Worm (Caenorhabditis elegans) whole organism, L2 larva: Measurements from ENCODE around the gene sart-3.

ENCODE experiments used
- C34F6.9 ChIP-seq: fragments of 150-350 bp; optimal IDR thresholded peaks from 2 replicates; lab custom pipeline; 2014; ENCODE audit warnings: missing biosample characterization, missing genetic modification characterization
- F13H6.1 ChIP-seq: sonication (generic microtip); optimal IDR thresholded peaks from 2 replicates; lab custom pipeline; 2016; ENCODE audit warnings: missing genetic modification characterization, missing compliant biosample characterization
- Y55F3AM.14 ChIP-seq: fragments of 200-800 bp; sonication (Bioruptor generic); optimal IDR thresholded peaks from 2 replicates; lab custom pipeline; 2018; ENCODE audit warnings: mild to moderate bottlenecking, missing genetic modification characterization, missing compliant biosample characterization
- ZK546.5 ChIP-seq: sonication (generic microtip); optimal IDR thresholded peaks from 2 replicates; lab custom pipeline; 2017; ENCODE audit warnings: missing biosample characterization, missing genetic modification characterization
- alr-1 ChIP-seq: fragments of 150-350 bp; optimal IDR thresholded peaks from 2 replicates; lab custom pipeline; 2014; ENCODE audit warnings: missing biosample characterization, missing genetic modification characterization
- aly-2 ChIP-seq: fragments of 150-350 bp; optimal IDR thresholded peaks from 2 replicates; lab custom pipeline; 2014; ENCODE audit warnings: missing biosample characterization, missing genetic modification characterization
- ama-1 ChIP-seq: fragments of 150-350 bp; optimal IDR thresholded peaks from 2 replicates; lab custom pipeline; 2018; ENCODE audit warnings: inconsistent platforms
- ceh-16 ChIP-seq: fragments of 150-350 bp; optimal IDR thresholded peaks from 2 replicates; lab custom pipeline; 2014; ENCODE audit warnings: missing biosample characterization, missing genetic modification characterization
- ceh-82 ChIP-seq: fragments of 150-350 bp; optimal IDR thresholded peaks from 2 replicates; lab custom pipeline; 2014; ENCODE audit warnings: missing biosample characterization, missing genetic modification characterization
- crh-2 ChIP-seq: sonication (generic microtip); optimal IDR thresholded peaks from 2 replicates; lab custom pipeline; 2017; ENCODE audit warnings: missing biosample characterization, missing genetic modification characterization
- dmd-4 ChIP-seq: sonication (generic microtip); optimal IDR thresholded peaks from 2 replicates; lab custom pipeline; 2017; ENCODE audit warnings: missing biosample characterization, missing genetic modification characterization
- egl-27 ChIP-seq: sonication (generic microtip); optimal IDR thresholded peaks from 3 replicates; lab custom pipeline; 2017; ENCODE audit warnings: missing biosample characterization, missing genetic modification reagents, missing genetic modification characterization
- elt-1 ChIP-seq: fragments of 150-350 bp; optimal IDR thresholded peaks from 2 replicates; lab custom pipeline; 2014; ENCODE audit warnings: missing biosample characterization, missing genetic modification characterization
- elt-3 ChIP-seq: sonication (generic microtip); optimal IDR thresholded peaks from 2 replicates; lab custom pipeline; 2017; ENCODE audit warnings: missing biosample characterization, missing genetic modification characterization
- fos-1 ChIP-seq: fragments of 150-350 bp; optimal IDR thresholded peaks from 2 replicates; lab custom pipeline; 2014; ENCODE audit warnings: missing biosample characterization, missing genetic modification characterization
- gmeb-1 ChIP-seq: fragments of 150-350 bp; optimal IDR thresholded peaks from 2 replicates; lab custom pipeline; 2014; ENCODE audit warnings: missing biosample characterization, missing genetic modification characterization
- lin-11 ChIP-seq: fragments of 150-350 bp; sonication (generic microtip); optimal IDR thresholded peaks from 2 replicates; lab custom pipeline; 2014; ENCODE audit warnings: missing biosample characterization, missing genetic modification characterization, inconsistent platforms, mixed read lengths
- lin-13 ChIP-seq: fragments of 150-350 bp; optimal IDR thresholded peaks from 2 replicates; lab custom pipeline; 2014; ENCODE audit warnings: missing biosample characterization, missing genetic modification reagents, missing genetic modification characterization
- mab-5 ChIP-seq: fragments of 150-350 bp; optimal IDR thresholded peaks from 2 replicates; lab custom pipeline; 2014; ENCODE audit warnings: missing biosample characterization, missing genetic modification characterization
- mbf-1 ChIP-seq: sonication (generic microtip); optimal IDR thresholded peaks from 2 replicates; lab custom pipeline; 2017; ENCODE audit warnings: missing biosample characterization, missing genetic modification characterization
- nhr-10 ChIP-seq: sonication (generic microtip); optimal IDR thresholded peaks from 2 replicates; lab custom pipeline; 2017; ENCODE audit warnings: missing biosample characterization, missing genetic modification characterization
- nhr-11 ChIP-seq: fragments of 150-350 bp; optimal IDR thresholded peaks from 2 replicates; lab custom pipeline; 2014; ENCODE audit warnings: missing biosample characterization, missing genetic modification characterization
- nhr-12 ChIP-seq: fragments of 150-350 bp; optimal IDR thresholded peaks from 2 replicates; lab custom pipeline; 2014; ENCODE audit warnings: missing biosample characterization, missing genetic modification characterization
- nhr-25 ChIP-seq: fragments of 150-350 bp; sonication (generic microtip); optimal IDR thresholded peaks from 3 replicates; lab custom pipeline; 2014; ENCODE audit warnings: missing biosample characterization, missing genetic modification characterization
- nhr-6 ChIP-seq: fragments of 150-350 bp; optimal IDR thresholded peaks from 2 replicates; lab custom pipeline; 2014; ENCODE audit warnings: missing biosample characterization, missing genetic modification characterization
- sem-4 ChIP-seq: fragments of 150-350 bp; optimal IDR thresholded peaks from 2 replicates; lab custom pipeline; 2014; ENCODE audit warnings: missing biosample characterization, missing genetic modification reagents, missing genetic modification characterization
- skn-1 ChIP-seq: sonication (generic microtip); optimal IDR thresholded peaks from 2 replicates; lab custom pipeline; 2017; ENCODE audit warnings: missing biosample characterization, missing genetic modification characterization
- sma-3 ChIP-seq: sonication (generic microtip); optimal IDR thresholded peaks from 2 replicates; lab custom pipeline; 2016; ENCODE audit warnings: missing genetic modification reagents, missing genetic modification characterization, missing compliant biosample characterization
- sma-9 ChIP-seq, 2 experiments: fragments of 150-350 bp in 1 of 2; sonication (generic microtip) in 1 of 2; optimal IDR thresholded peaks; 2 replicates each; lab custom pipeline; 2014 to 2016; ENCODE audit warnings: missing genetic modification characterization in 2 of 2, mild to moderate bottlenecking in 1 of 2, missing biosample characterization in 1 of 2, missing compliant biosample characterization in 1 of 2, missing genetic modification reagents in 1 of 2, moderate library complexity in 1 of 2
- snpc-4 ChIP-seq: fragments of 150-350 bp; optimal IDR thresholded peaks from 2 replicates; lab custom pipeline; 2014; ENCODE audit warnings: missing biosample characterization, missing genetic modification characterization
- unc-39 ChIP-seq: fragments of 150-350 bp; optimal IDR thresholded peaks from 2 replicates; lab custom pipeline; 2014; ENCODE audit warnings: missing biosample characterization, missing genetic modification characterization
- unc-55 ChIP-seq: fragments of 150-350 bp; sonication (generic microtip); optimal IDR thresholded peaks from 3 replicates; lab custom pipeline; 2014; ENCODE audit warnings: missing biosample characterization, missing genetic modification reagents, missing genetic modification characterization
- unc-62 ChIP-seq: fragments of 150-350 bp; optimal IDR thresholded peaks from 2 replicates; lab custom pipeline; 2014; ENCODE audit warnings: missing biosample characterization, missing genetic modification reagents, missing genetic modification characterization
- ztf-1 ChIP-seq: fragments of 200-800 bp; sonication (Bioruptor generic); conservative IDR thresholded peaks from 2 replicates; pipeline ENCODE4 v1.3.6; 2022; ENCODE audit warnings: missing genetic modification characterization, missing compliant biosample characterization
- ztf-11 ChIP-seq: sonication (generic microtip); optimal IDR thresholded peaks from 2 replicates; lab custom pipeline; 2017; ENCODE audit warnings: missing biosample characterization, missing genetic modification characterization

Gene sart-3

DNA sequence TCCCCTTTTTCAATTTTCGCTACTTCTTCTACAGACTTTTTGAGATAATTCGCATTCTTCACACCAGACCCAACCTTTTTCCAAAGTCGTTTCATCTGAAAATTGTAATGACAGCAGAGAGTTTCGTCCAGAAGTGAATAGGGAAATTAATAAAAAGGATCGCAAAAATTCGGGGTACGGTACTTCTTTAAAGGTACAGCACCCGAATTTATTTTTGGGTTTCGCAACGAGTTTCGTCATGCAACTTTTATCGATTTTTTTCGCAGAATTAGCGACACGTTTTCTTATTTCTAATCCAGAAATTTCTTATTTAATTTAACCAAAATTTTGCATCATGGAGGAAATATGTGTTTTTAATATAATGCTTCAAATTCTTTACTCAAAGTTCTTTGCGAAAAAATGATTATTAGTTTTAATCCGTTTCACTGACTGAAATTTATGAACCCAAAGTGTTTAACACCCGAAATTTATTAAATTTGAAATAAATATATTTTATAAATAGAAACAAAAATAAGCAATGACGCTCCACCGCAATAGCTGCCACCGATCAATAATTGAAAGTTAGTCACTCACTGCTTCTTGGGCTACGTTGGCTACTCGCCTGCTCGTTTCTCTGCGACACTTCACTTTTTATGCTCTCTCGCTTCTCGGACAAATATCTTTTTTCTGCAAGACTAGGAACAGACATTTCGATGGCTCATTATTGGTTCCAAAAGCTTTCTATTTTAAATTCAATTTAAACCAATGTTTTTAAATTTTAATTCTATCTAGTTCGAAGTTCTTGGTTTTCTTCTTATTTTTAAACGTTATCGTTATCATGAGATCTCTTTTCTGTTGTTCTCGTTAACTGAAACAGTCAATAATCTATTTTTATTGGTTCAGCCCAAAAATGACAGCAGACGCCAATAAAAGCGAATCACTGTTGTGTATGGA is 34.3 kb downstream of the sart-3 start, which contains the start of the genes B0035.15 and dnj-1 (continued):
- TF ChIP-seq ama-1 (no peak), nhr-25 (tag; lab: Kevin White, UChicago) (no peak), nhr-10 (no peak), C34F6.9 (tag; lab: Kevin White, UChicago) (peak; percentile 78), F13H6.1 (tag; lab: Kevin White, UChicago) (peak; percentile 19)
- TF ChIP-seq, all 48 proteins: peak for 9

DNA sequence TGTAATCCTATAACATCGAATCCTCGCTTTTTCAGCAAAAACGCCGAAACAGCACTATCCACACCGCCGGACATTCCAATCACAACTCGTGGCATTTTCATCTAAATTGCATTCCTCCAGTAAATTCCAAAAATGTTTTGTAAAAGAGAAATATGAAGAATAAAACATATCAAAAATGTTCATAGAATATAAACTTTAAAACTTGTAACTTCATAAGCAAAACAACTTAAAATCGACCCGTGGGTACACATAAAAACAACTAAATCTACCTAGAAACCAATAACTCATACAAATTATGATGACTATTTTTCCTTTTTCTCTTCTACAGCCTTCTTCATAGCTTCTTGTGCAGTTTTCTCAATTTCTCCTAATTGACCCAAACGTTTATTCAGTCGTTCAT is 36.0 kb downstream of the sart-3 start, which contains the start of gene mttu-1:
mttu-1 (minus strand) TSS at position 101 of the 400 bp plus-strand sequence.
- TF ChIP-seq F13H6.1 (tag; lab: Kevin White, UChicago) (no peak), alr-1 (tag; lab: Kevin White, UChicago) (no peak), unc-62 (GFP tag; lab: Kevin White, UChicago) (no peak), crh-2 (tag; lab: Kevin White, UChicago) (no peak), lin-13 (GFP tag; lab: Kevin White, UChicago) (no peak), ztf-11 (tag; lab: Kevin White, UChicago) (no peak), egl-27 (no peak), nhr-6 (tag; lab: Kevin White, UChicago) (no peak), sem-4 (tag; lab: Kevin White, UChicago) (no peak), nhr-10 (no peak), Y55F3AM.14 (no peak), unc-55 (no peak), ceh-82 (tag; lab: Kevin White, UChicago) (no peak), mbf-1 (no peak)

DNA sequence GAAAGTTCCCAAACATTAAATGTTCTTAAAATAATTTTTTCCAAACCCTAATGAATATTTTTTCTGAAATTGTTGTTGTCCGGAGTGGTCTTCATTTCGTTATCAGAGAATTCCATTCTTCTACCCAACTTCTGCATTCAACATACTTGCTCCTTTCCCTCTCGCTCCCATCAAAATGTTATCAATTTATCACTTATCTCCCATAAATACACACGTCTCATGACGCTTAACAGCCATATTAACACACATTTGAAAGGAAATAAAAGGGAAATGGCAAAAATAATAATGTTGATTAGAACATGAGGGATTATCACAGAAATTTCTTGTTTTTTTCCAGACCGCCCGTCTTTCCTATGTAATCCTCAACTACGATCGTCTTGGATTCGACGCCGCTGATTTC is 43.8 kb downstream of the sart-3 start:
- peak; percentile 98 for TF ChIP-seq fos-1
- no peak for TF ChIP-seq snpc-4
- TF ChIP-seq elt-1 (tag; lab: Kevin White, UChicago) = no peak
- no peak for TF ChIP-seq dmd-4 (tag; lab: Kevin White, UChicago)
- TF ChIP-seq ama-1 = no peak
- no peak for TF ChIP-seq aly-2 (tag; lab: Kevin White, UChicago)
- no peak for TF ChIP-seq ztf-1
- no peak for TF ChIP-seq egl-27
- peak; percentile 45 for TF ChIP-seq gmeb-1 (tag; lab: Kevin White, UChicago)
- TF ChIP-seq skn-1 (tag; lab: Kevin White, UChicago) = peak; percentile 23
- TF ChIP-seq mab-5 (tag; lab: Kevin White, UChicago) = no peak
- no peak for TF ChIP-seq lin-11 (tag; lab: Kevin White, UChicago)
- TF ChIP-seq sma-9 (GFP tag; optimal IDR thresholded peaks at IDR 0.05; lab: Kevin White, UChicago) = peak; percentile 20
- TF ChIP-seq sma-9 (tag; optimal IDR thresholded peaks at IDR 0.05; lab: Kevin White, UChicago) = no peak
- TF ChIP-seq crh-2 (tag; lab: Kevin White, UChicago) = peak; percentile 58
- TF ChIP-seq elt-3 (tag; lab: Kevin White, UChicago) = no peak

DNA sequence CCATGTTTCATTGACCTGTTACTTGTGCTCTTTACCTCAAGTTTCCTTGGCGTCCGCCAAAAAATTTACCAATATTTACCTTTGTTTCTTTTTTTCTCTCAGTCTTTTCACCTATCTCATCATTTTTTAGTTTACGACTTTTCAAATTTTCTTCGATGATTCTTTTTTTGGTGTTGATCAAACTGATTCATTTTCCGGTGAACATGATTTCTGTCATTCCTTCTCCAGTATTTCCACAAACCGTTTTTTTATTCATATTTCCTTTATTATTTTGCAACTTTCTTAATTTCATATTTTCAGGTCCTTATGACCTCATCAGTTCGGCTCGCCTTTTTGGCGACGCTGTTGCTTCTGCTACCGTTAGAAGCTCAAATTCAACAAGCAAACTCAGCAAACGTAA is 45.3 kb downstream of the sart-3 start, which contains the start of gene F54D1.6:
F54D1.6 (plus strand) TSS at position 301 of the 400 bp plus-strand sequence.
- no peak for TF ChIP-seq ZK546.5 (tag; lab: Kevin White, UChicago)
- no peak for TF ChIP-seq nhr-25 (tag; lab: Kevin White, UChicago)
- no peak for TF ChIP-seq mbf-1
- TF ChIP-seq lin-13 (GFP tag; lab: Kevin White, UChicago) = no peak
- no peak for TF ChIP-seq fos-1
- no peak for TF ChIP-seq unc-39 (tag; lab: Kevin White, UChicago)
- TF ChIP-seq ztf-1 = no peak
- TF ChIP-seq ceh-16 (tag; lab: Kevin White, UChicago) = no peak
- TF ChIP-seq egl-27 = no peak
- no peak for TF ChIP-seq nhr-12
- TF ChIP-seq sma-3 (GFP tag; lab: Kevin White, UChicago) = no peak
- no peak for TF ChIP-seq nhr-6 (tag; lab: Kevin White, UChicago)
- TF ChIP-seq lin-11 (tag; lab: Kevin White, UChicago) = no peak
- TF ChIP-seq nhr-11 (tag; lab: Kevin White, UChicago) = no peak
- TF ChIP-seq unc-62 (GFP tag; lab: Kevin White, UChicago) = no peak
- TF ChIP-seq nhr-10 = no peak
- no peak for TF ChIP-seq mab-5 (tag; lab: Kevin White, UChicago)
- no peak for TF ChIP-seq aly-2 (tag; lab: Kevin White, UChicago)
